Fruit fly (Drosophila melanogaster) whole organism, embryonic: ENCODE results near the gene Dus1.

Source experiments
- CG10979 ChIP-seq: fragments of 200-800 bp; sonication (Bioruptor generic); optimal IDR thresholded peaks from 2 replicates; lab custom pipeline; 2018; ENCODE audit warnings: missing biosample characterization, mild to moderate bottlenecking, missing genetic modification characterization, moderate library complexity
- CG11247 ChIP-seq: fragments of 200-800 bp; sonication (Bioruptor generic); IDR thresholded peaks from 2 replicates; pipeline ENCODE4 v1.3.6; 2022; ENCODE audit warnings: missing biosample characterization, missing genetic modification characterization
- CG11504 ChIP-seq: fragments of 200-800 bp; sonication (Bioruptor generic); optimal IDR thresholded peaks from 3 replicates; lab custom pipeline; 2019; ENCODE audit warnings: missing biosample characterization, mild to moderate bottlenecking, missing genetic modification characterization, moderate library complexity
- CG12155 ChIP-seq: fragments of 200-800 bp; sonication (Bioruptor generic); optimal IDR thresholded peaks from 3 replicates; lab custom pipeline; 2016; ENCODE audit warnings: missing biosample characterization, missing genetic modification characterization
- CG12769 ChIP-seq: fragments of 200-800 bp; sonication (Bioruptor generic); optimal IDR thresholded peaks from 2 replicates; lab custom pipeline; 2019; ENCODE audit warnings: missing biosample characterization, mild to moderate bottlenecking, missing genetic modification characterization, moderate library complexity
- CG13296 ChIP-seq: fragments of 200-800 bp; sonication (Bioruptor generic); optimal IDR thresholded peaks from 3 replicates; lab custom pipeline; 2018; ENCODE audit warnings: missing biosample characterization, mild to moderate bottlenecking, missing genetic modification characterization
- CG15269 ChIP-seq: fragments of 200-800 bp; sonication (Bioruptor generic); optimal IDR thresholded peaks from 2 replicates; lab custom pipeline; 2018; ENCODE audit warnings: missing biosample characterization, mild to moderate bottlenecking, missing genetic modification characterization, moderate library complexity
- CG1647 ChIP-seq: fragments of 200-800 bp; sonication (Bioruptor generic); optimal IDR thresholded peaks from 3 replicates; lab custom pipeline; 2016; ENCODE audit warnings: missing biosample characterization, missing genetic modification characterization
- CG17385 ChIP-seq: fragments of 200-800 bp; sonication (Bioruptor generic); optimal IDR thresholded peaks from 3 replicates; lab custom pipeline; 2018; ENCODE audit warnings: missing biosample characterization, mild to moderate bottlenecking, missing genetic modification characterization
- CG30403 ChIP-seq: fragments of 200-800 bp; sonication (Bioruptor generic); optimal IDR thresholded peaks from 3 replicates; lab custom pipeline; 2016; ENCODE audit warnings: missing biosample characterization, missing genetic modification characterization
- CG31224 ChIP-seq: fragments of 200-800 bp; sonication (Bioruptor generic); IDR thresholded peaks from 2 replicates; pipeline ENCODE4 v1.3.6; 2022; ENCODE audit warnings: missing biosample characterization, missing genetic modification characterization
- CG3281 ChIP-seq: fragments of 200-800 bp; sonication (Bioruptor generic); optimal IDR thresholded peaks from 3 replicates; lab custom pipeline; 2017; ENCODE audit warnings: missing biosample characterization, mild to moderate bottlenecking, missing genetic modification characterization
- CG3838 ChIP-seq: fragments of 200-800 bp; sonication (Bioruptor generic); optimal IDR thresholded peaks from 3 replicates; lab custom pipeline; 2016; ENCODE audit warnings: missing biosample characterization, missing genetic modification characterization
- CG42726 ChIP-seq: fragments of 200-800 bp; sonication (Bioruptor generic); IDR thresholded peaks from 2 replicates; pipeline ENCODE4 v1.3.6; 2022; ENCODE audit warnings: missing biosample characterization, missing genetic modification characterization; ENCODE audit not compliant: partially characterized antibody
- CG6765 ChIP-seq: fragments of 200-800 bp; sonication (Bioruptor generic); optimal IDR thresholded peaks from 3 replicates; lab custom pipeline; 2017; ENCODE audit warnings: missing biosample characterization, mild to moderate bottlenecking, missing genetic modification characterization
- CG8290 ChIP-seq, 3 experiments: fragments of 200-800 bp; sonication (Bioruptor generic); optimal IDR thresholded peaks; 2 replicates each; lab custom pipeline; 2016 to 2019; ENCODE audit warnings: missing biosample characterization in 3 of 3, missing genetic modification characterization in 3 of 3, mild to moderate bottlenecking in 2 of 3, moderate library complexity in 1 of 3
- D19A ChIP-seq: fragments of 200-800 bp; optimal IDR thresholded peaks from 3 replicates; lab custom pipeline; 2019; ENCODE audit warnings: missing biosample characterization, mild to moderate bottlenecking, missing genetic modification characterization, moderate library complexity
- Dbx ChIP-seq: fragments of 200-800 bp; sonication (Bioruptor generic); IDR thresholded peaks from 3 replicates; pipeline ENCODE4 v1.3.6; 2022; ENCODE audit warnings: missing biosample characterization, missing genetic modification characterization
- Doc2 ChIP-seq: fragments of 200-800 bp; sonication (Bioruptor generic); IDR thresholded peaks from 2 replicates; pipeline ENCODE4 v1.3.6; 2022; ENCODE audit warnings: missing biosample characterization, missing genetic modification characterization
- Drgx ChIP-seq: fragments of 200-800 bp; sonication (Bioruptor generic); IDR thresholded peaks from 2 replicates; pipeline ENCODE4 v1.3.6; 2022; ENCODE audit warnings: missing biosample characterization, missing genetic modification characterization
- E2f2 ChIP-seq: fragments of 200-800 bp; sonication (Bioruptor generic); IDR thresholded peaks from 2 replicates; pipeline ENCODE4 v1.3.6; 2022; ENCODE audit warnings: missing biosample characterization, missing genetic modification characterization
- ERR ChIP-seq: fragments of 200-800 bp; sonication (Bioruptor generic); optimal IDR thresholded peaks from 2 replicates; lab custom pipeline; 2016; ENCODE audit warnings: missing biosample characterization, missing genetic modification characterization
- Eip74EF ChIP-seq, 2 experiments: fragments of 200-800 bp in 1 of 2; fragments of >200 bp in 1 of 2; sonication (Bioruptor generic) in 1 of 2; optimal IDR thresholded peaks; 2 replicates each; lab custom pipeline; 2017 to 2019; ENCODE audit warnings: missing biosample characterization in 2 of 2, missing genetic modification characterization in 2 of 2, mild to moderate bottlenecking in 1 of 2, moderate library complexity in 1 of 2
- Fer3 ChIP-seq: fragments of 200-800 bp; sonication (Bioruptor generic); optimal IDR thresholded peaks from 2 replicates; lab custom pipeline; 2018; ENCODE audit warnings: missing biosample characterization, mild to moderate bottlenecking, missing genetic modification characterization, moderate library complexity
- GATAe ChIP-seq: fragments of 200-800 bp; sonication (Bioruptor generic); conservative IDR thresholded peaks from 2 replicates; pipeline ENCODE4 v1.3.6; 2022; ENCODE audit warnings: missing biosample characterization, missing genetic modification characterization
- Gug ChIP-seq: fragments of 200-800 bp; sonication (Bioruptor generic); IDR thresholded peaks from 4 replicates; pipeline ENCODE4 v1.3.6; 2022; ENCODE audit warnings: missing biosample characterization, missing genetic modification characterization
- HLH54F ChIP-seq: fragments of 200-800 bp; sonication (Bioruptor generic); optimal IDR thresholded peaks from 3 replicates; lab custom pipeline; 2016; ENCODE audit warnings: missing biosample characterization, missing genetic modification characterization
- HmgD ChIP-seq: fragments of 200-800 bp; sonication (Bioruptor generic); optimal IDR thresholded peaks from 3 replicates; lab custom pipeline; 2016; ENCODE audit warnings: missing biosample characterization, missing genetic modification characterization
- Mad ChIP-seq: fragments of 200-800 bp; sonication (Bioruptor generic); optimal IDR thresholded peaks from 2 replicates; lab custom pipeline; 2016; ENCODE audit warnings: missing biosample characterization, missing genetic modification characterization
- Meics ChIP-seq: fragments of 200-800 bp; sonication (Bioruptor generic); optimal IDR thresholded peaks from 2 replicates; lab custom pipeline; 2017; ENCODE audit warnings: missing biosample characterization, mild to moderate bottlenecking, missing genetic modification characterization
- Oaz ChIP-seq: fragments of 200-800 bp; sonication (Bioruptor generic); IDR thresholded peaks from 2 replicates; pipeline ENCODE4 v1.3.6; 2022; ENCODE audit warnings: missing biosample characterization, missing genetic modification characterization
- Ravus ChIP-seq: fragments of 200-800 bp; sonication (Bioruptor generic); IDR thresholded peaks from 2 replicates; pipeline ENCODE4 v1.3.6; 2022; ENCODE audit warnings: missing biosample characterization, missing genetic modification characterization
- Rx ChIP-seq: fragments of 200-800 bp; sonication (Bioruptor generic); IDR thresholded peaks from 2 replicates; pipeline ENCODE4 v1.3.6; 2022; ENCODE audit warnings: missing biosample characterization, missing genetic modification characterization
- Sin3A ChIP-seq: fragments of >200 bp; optimal IDR thresholded peaks from 2 replicates; lab custom pipeline; 2018
- Sox102F ChIP-seq: fragments of 200-800 bp; sonication (Bioruptor generic); optimal IDR thresholded peaks from 2 replicates; lab custom pipeline; 2018; ENCODE audit warnings: missing biosample characterization, mild to moderate bottlenecking, missing genetic modification characterization, moderate library complexity
- ab ChIP-seq: fragments of 200-800 bp; sonication (Bioruptor generic); optimal IDR thresholded peaks from 2 replicates; lab custom pipeline; 2016; ENCODE audit warnings: missing biosample characterization, missing genetic modification characterization
- aop ChIP-seq: fragments of 200-800 bp; sonication (Bioruptor generic); IDR thresholded peaks from 2 replicates; pipeline ENCODE4 v1.3.6; 2022; ENCODE audit warnings: missing biosample characterization, missing genetic modification characterization
- ara ChIP-seq: fragments of 200-800 bp; sonication (Bioruptor generic); IDR thresholded peaks from 2 replicates; pipeline ENCODE4 v1.3.6; 2022; ENCODE audit warnings: missing biosample characterization, missing genetic modification characterization
- cwo ChIP-seq: fragments of 200-800 bp; sonication (Bioruptor generic); optimal IDR thresholded peaks from 3 replicates; lab custom pipeline; 2017; ENCODE audit warnings: missing biosample characterization, missing genetic modification characterization, mild to moderate bottlenecking, moderate library complexity, missing genetic modification reagents
- h ChIP-seq: fragments of >200 bp; optimal IDR thresholded peaks from 2 replicates; lab custom pipeline; 2017
- lilli ChIP-seq: fragments of 200-800 bp; sonication (Bioruptor generic); optimal IDR thresholded peaks from 3 replicates; lab custom pipeline; 2016; ENCODE audit warnings: missing biosample characterization, missing genetic modification characterization
- mirr ChIP-seq: fragments of 200-800 bp; sonication (Bioruptor generic); optimal IDR thresholded peaks from 3 replicates; lab custom pipeline; 2018; ENCODE audit warnings: missing biosample characterization, mild to moderate bottlenecking, missing genetic modification characterization
- nmo ChIP-seq: fragments of 200-800 bp; sonication (Bioruptor generic); optimal IDR thresholded peaks from 2 replicates; lab custom pipeline; 2018; ENCODE audit warnings: missing biosample characterization, mild to moderate bottlenecking, missing genetic modification characterization, moderate library complexity
- otp ChIP-seq: fragments of 200-800 bp; sonication (Bioruptor generic); IDR thresholded peaks from 3 replicates; pipeline ENCODE4, ENCODE4 v1.3.6; 2022; ENCODE audit warnings: missing biosample characterization, missing genetic modification characterization
- pan ChIP-seq, 4 experiments: fragments of >200 bp in 3 of 4; fragments of 200-800 bp in 1 of 4; sonication (Bioruptor generic) in 1 of 4; optimal IDR thresholded peaks in 3 of 4; IDR thresholded peaks in 1 of 4; 2 replicates each; pipeline versions ENCODE4 v1.3.6 to Lab custom; 2017 to 2022; ENCODE audit warnings: missing biosample characterization in 2 of 4, missing genetic modification characterization in 2 of 4, mixed read lengths in 1 of 4
- ro ChIP-seq: fragments of 200-800 bp; sonication (Bioruptor generic); IDR thresholded peaks from 2 replicates; pipeline ENCODE4 v1.3.6; 2022; ENCODE audit warnings: missing biosample characterization, missing genetic modification characterization
- so ChIP-seq: fragments of 200-800 bp; sonication (Bioruptor generic); IDR thresholded peaks from 3 replicates; pipeline ENCODE4 v1.3.6; 2022; ENCODE audit warnings: missing biosample characterization, missing genetic modification characterization
- trh ChIP-seq: fragments of 200-800 bp; sonication (Bioruptor generic); optimal IDR thresholded peaks from 2 replicates; lab custom pipeline; 2016; ENCODE audit warnings: missing biosample characterization, missing genetic modification characterization
- vnd ChIP-seq: fragments of 200-800 bp; sonication (Bioruptor generic); IDR thresholded peaks from 3 replicates; pipeline ENCODE4 v1.3.6; 2022; ENCODE audit warnings: missing biosample characterization, missing genetic modification characterization; ENCODE audit not compliant: partially characterized antibody
- wek ChIP-seq: fragments of 200-800 bp; sonication (Bioruptor generic); optimal IDR thresholded peaks from 3 replicates; lab custom pipeline; 2018; ENCODE audit warnings: missing biosample characterization, mild to moderate bottlenecking, missing genetic modification characterization, moderate library complexity
- zfh2 ChIP-seq: fragments of 200-800 bp; sonication (Bioruptor generic); optimal IDR thresholded peaks from 2 replicates; lab custom pipeline; 2016; ENCODE audit warnings: missing biosample characterization, missing genetic modification characterization

Dus1 gene

DNA sequence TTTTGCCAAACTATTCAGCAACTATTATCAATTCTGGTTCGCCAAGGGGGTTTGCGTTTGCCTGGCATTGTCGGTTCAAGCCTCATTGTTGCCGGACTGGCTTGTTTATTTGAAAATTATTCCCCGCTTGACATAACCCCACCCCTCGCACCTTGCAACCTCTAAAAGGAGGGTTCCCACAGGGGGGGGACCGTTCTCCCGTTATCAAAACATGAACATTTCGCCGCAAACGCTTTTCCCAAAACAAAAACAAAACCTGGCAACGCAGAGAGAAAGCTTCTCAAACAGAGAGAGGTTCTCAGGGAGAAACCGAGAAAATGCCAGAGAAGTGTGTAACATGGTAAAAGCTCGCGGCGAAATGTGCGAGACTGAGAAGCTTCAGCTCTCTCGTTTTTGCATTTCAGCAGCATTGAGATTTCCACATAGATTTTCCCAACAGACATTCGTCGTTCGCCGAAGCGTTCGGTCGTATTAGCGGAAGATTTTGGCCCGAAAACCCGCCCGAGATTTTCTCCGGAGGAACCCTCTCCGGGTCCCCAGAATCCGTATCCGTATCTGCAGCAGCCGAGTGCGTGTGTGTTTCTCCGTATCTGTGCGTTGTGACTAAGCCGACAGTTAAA, 38.4 kb upstream of the Dus1 start (continued):
- TF ChIP-seq vnd (no peak), CG11504 (tag; lab: Kevin White, UChicago) (no peak), Oaz (GFP tag; lab: Robert Waterston, UW) (no peak), CG11247 (GFP tag; lab: Robert Waterston, UW) (no peak), Ravus (GFP tag; lab: Robert Waterston, UW) (no peak), Mad (no peak), trh (GFP tag; lab: Kevin White, UChicago) (no peak), Doc2 (no peak), E2f2 (GFP tag; lab: Robert Waterston, UW) (no peak), Sox102F (GFP tag; lab: Kevin White, UChicago) (no peak), h (lab: Kevin White, UChicago) (no peak), zfh2 (GFP tag; lab: Kevin White, UChicago) (peak; percentile 3), CG3838 (no peak), wek (no peak), D19A (tag; lab: Kevin White, UChicago) (no peak), so (GFP tag; lab: Robert Waterston, UW) (peak; percentile 18; the same call in 1 of the 3 replicates), Dbx (0 out of 3 replicates have a peak, but pooled peaks have one; percentile 37), CG31224 (GFP tag; lab: Robert Waterston, UW) (no peak), ro (GFP tag; lab: Robert Waterston, UW) (no peak), CG12155 (GFP tag; lab: Kevin White, UChicago) (no peak), mirr (no peak), ab (GFP tag; lab: Kevin White, UChicago) (no peak), ERR (GFP tag; lab: Kevin White, UChicago) (no peak), Fer3 (tag; lab: Kevin White, UChicago) (no peak), Drgx (GFP tag; lab: Robert Waterston, UW) (peak; percentile 27; the same call in 1 of the 2 replicates), HLH54F (GFP tag; lab: Kevin White, UChicago) (no peak), Gug (GFP tag; lab: Robert Waterston, UW) (no peak), CG13296 (GFP tag; lab: Kevin White, UChicago) (no peak), HmgD (GFP tag; lab: Kevin White, UChicago) (no peak), aop (no peak), CG8290 (GFP tag; optimal IDR thresholded peaks at IDR 0.05; lab: Kevin White, UChicago) (no peak), CG8290 (tag; optimal IDR thresholded peaks at IDR 0.05; lab: Kevin White, UChicago) (peak in 1 of 2 experiments; percentile 8), CG15269 (tag; lab: Kevin White, UChicago) (no peak), Rx (GFP tag; lab: Robert Waterston, UW) (no peak), Meics (GFP tag; lab: Kevin White, UChicago) (no peak), ara (GFP tag; lab: Robert Waterston, UW) (no peak), CG1647 (GFP tag; lab: Kevin White, UChicago) (no peak), nmo (GFP tag; lab: Kevin White, UChicago) (no peak), pan (optimal IDR thresholded peaks at IDR 0.05; lab: Kevin White, UChicago) (no peak), pan (GFP tag; optimal IDR thresholded peaks at IDR 0.05 in 1 of 2, IDR thresholded peaks at IDR 0.05 in 1 of 2) (no peak), Sin3A (lab: Kevin White, UChicago) (no peak), CG17385 (GFP tag; lab: Kevin White, UChicago) (no peak), GATAe (GFP tag; lab: Robert Waterston, UW) (no peak), Eip74EF (GFP tag; optimal IDR thresholded peaks at IDR 0.05; lab: Kevin White, UChicago) (no peak), otp (peak; percentile 18; the same call in 1 of the 3 replicates), CG3281 (no peak), CG42726 (no peak), CG30403 (no peak), lilli (no peak), CG6765 (no peak), CG10979 (tag; lab: Kevin White, UChicago) (no peak), CG12769 (tag; lab: Kevin White, UChicago) (peak; percentile 68), cwo (no peak)
